Fruit fly (Drosophila melanogaster) whole organism, embryonic: ENCODE results near the gene CG8420.

Source experiments
- Abd-B ChIP-seq: fragments of 200-800 bp; sonication (Bioruptor generic); optimal IDR thresholded peaks from 2 replicates; lab custom pipeline; 2018; ENCODE audit warnings: missing biosample characterization, mild to moderate bottlenecking, missing genetic modification characterization, moderate library complexity
- Ada2b ChIP-seq: fragments of 200-800 bp; sonication (Bioruptor generic); IDR thresholded peaks from 2 replicates; pipeline ENCODE4 v1.3.6; 2022; ENCODE audit warnings: missing biosample characterization, missing genetic modification characterization
- Atf3 ChIP-seq: fragments of 200-800 bp; sonication (Bioruptor generic); optimal IDR thresholded peaks from 3 replicates; lab custom pipeline; 2016; ENCODE audit warnings: missing biosample characterization, missing genetic modification characterization
- Atf6 ChIP-seq: fragments of 200-800 bp; sonication (Bioruptor generic); IDR thresholded peaks from 2 replicates; pipeline ENCODE4 v1.3.6; 2022; ENCODE audit warnings: missing biosample characterization, missing genetic modification characterization
- Awh ChIP-seq: fragments of 200-800 bp; sonication (Bioruptor generic); IDR thresholded peaks from 2 replicates; pipeline ENCODE4, ENCODE4 v1.3.6; 2022; ENCODE audit warnings: missing biosample characterization, missing genetic modification characterization
- Bteb2 ChIP-seq: fragments of 200-800 bp; sonication (Bioruptor generic); optimal IDR thresholded peaks from 2 replicates; lab custom pipeline; 2016; ENCODE audit warnings: missing biosample characterization, missing genetic modification characterization
- CG11085 ChIP-seq: fragments of 200-800 bp; sonication (Bioruptor generic); IDR thresholded peaks from 2 replicates; pipeline ENCODE4 v1.3.6; 2022; ENCODE audit warnings: missing biosample characterization, missing genetic modification characterization
- CG15011 ChIP-seq: fragments of 200-800 bp; sonication (Bioruptor generic); optimal IDR thresholded peaks from 3 replicates; lab custom pipeline; 2018; ENCODE audit warnings: missing biosample characterization, mild to moderate bottlenecking, missing genetic modification characterization
- CG1647 ChIP-seq: fragments of 200-800 bp; sonication (Bioruptor generic); optimal IDR thresholded peaks from 3 replicates; lab custom pipeline; 2016; ENCODE audit warnings: missing biosample characterization, missing genetic modification characterization
- CG17359 ChIP-seq: fragments of 200-800 bp; sonication (Bioruptor generic); optimal IDR thresholded peaks from 3 replicates; lab custom pipeline; 2018; ENCODE audit warnings: missing biosample characterization, mild to moderate bottlenecking, missing genetic modification characterization, moderate library complexity
- CG17802 ChIP-seq: fragments of 200-800 bp; sonication (Bioruptor generic); optimal IDR thresholded peaks from 2 replicates; lab custom pipeline; 2018; ENCODE audit warnings: missing biosample characterization, mild to moderate bottlenecking, missing genetic modification characterization, moderate library complexity
- CG18599 ChIP-seq: fragments of 200-800 bp; sonication (Bioruptor generic); optimal IDR thresholded peaks from 3 replicates; lab custom pipeline; 2017; ENCODE audit warnings: missing biosample characterization, missing genetic modification characterization, mild to moderate bottlenecking, moderate library complexity, missing genetic modification reagents
- CG2875 ChIP-seq: fragments of 200-800 bp; sonication (Bioruptor generic); optimal IDR thresholded peaks from 2 replicates; lab custom pipeline; 2017; ENCODE audit warnings: missing biosample characterization, mild to moderate bottlenecking, missing genetic modification characterization, missing genetic modification reagents
- CG3995 ChIP-seq: fragments of 200-800 bp; sonication (Bioruptor generic); optimal IDR thresholded peaks from 3 replicates; lab custom pipeline; 2016; ENCODE audit warnings: missing biosample characterization, missing genetic modification characterization
- CG6272 ChIP-seq: fragments of 200-800 bp; sonication (Bioruptor generic); IDR thresholded peaks from 2 replicates; pipeline ENCODE4 v1.3.6; 2022; ENCODE audit warnings: missing biosample characterization, missing genetic modification characterization
- CG7839 ChIP-seq: fragments of 200-800 bp; sonication (Bioruptor generic); optimal IDR thresholded peaks from 3 replicates; lab custom pipeline; 2018; ENCODE audit warnings: missing biosample characterization, mild to moderate bottlenecking, missing genetic modification characterization, moderate library complexity
- CG9932 ChIP-seq: fragments of 200-800 bp; sonication (Bioruptor generic); IDR thresholded peaks from 2 replicates; pipeline ENCODE4 v1.3.6; 2022; ENCODE audit warnings: missing biosample characterization, missing genetic modification characterization
- CoRest ChIP-seq: fragments of 200-800 bp; sonication (Bioruptor generic); optimal IDR thresholded peaks from 3 replicates; lab custom pipeline; 2018; ENCODE audit warnings: missing biosample characterization, mild to moderate bottlenecking, missing genetic modification characterization, moderate library complexity
- Dp ChIP-seq: fragments of 200-800 bp; sonication (Bioruptor generic); optimal IDR thresholded peaks from 2 replicates; lab custom pipeline; 2018; ENCODE audit warnings: missing biosample characterization, mild to moderate bottlenecking, missing genetic modification characterization, moderate library complexity
- E2f1 ChIP-seq: fragments of 200-800 bp; sonication (Bioruptor generic); IDR thresholded peaks from 2 replicates; pipeline ENCODE4 v1.3.6; 2022; ENCODE audit warnings: missing biosample characterization, missing genetic modification characterization
- Ets65A ChIP-seq: fragments of 200-800 bp; sonication (Bioruptor generic); peaks from one replicate; lab custom pipeline; 2016; ENCODE audit warnings: missing biosample characterization, missing genetic modification characterization
- Fer1 ChIP-seq: fragments of 200-800 bp; sonication (Bioruptor generic); optimal IDR thresholded peaks from 2 replicates; lab custom pipeline; 2017; ENCODE audit warnings: missing biosample characterization, mild to moderate bottlenecking, missing genetic modification characterization
- Gsc ChIP-seq: fragments of 200-800 bp; sonication (Bioruptor generic); IDR thresholded peaks from 2 replicates; pipeline ENCODE4 v1.3.6; 2022; ENCODE audit warnings: missing biosample characterization, missing genetic modification characterization
- HmgZ ChIP-seq: fragments of 200-800 bp; sonication (Bioruptor generic); optimal IDR thresholded peaks from 2 replicates; lab custom pipeline; 2018; ENCODE audit warnings: missing biosample characterization, mild to moderate bottlenecking, missing genetic modification characterization
- Hr51 ChIP-seq, 2 experiments: fragments of 200-800 bp; sonication (Bioruptor generic); optimal IDR thresholded peaks; 2 replicates in 1 of 2; 3 replicates in 1 of 2; lab custom pipeline; 2016 to 2018; ENCODE audit warnings: missing biosample characterization in 2 of 2, missing genetic modification characterization in 2 of 2, mild to moderate bottlenecking in 1 of 2, moderate library complexity in 1 of 2
- Hr78 ChIP-seq, 2 experiments: fragments of 200-800 bp in 1 of 2; fragments of >200 bp in 1 of 2; sonication (Bioruptor generic) in 1 of 2; optimal IDR thresholded peaks; 2 replicates each; lab custom pipeline; 2017 to 2019; ENCODE audit warnings: missing biosample characterization in 2 of 2, missing genetic modification characterization in 2 of 2, mild to moderate bottlenecking in 1 of 2, moderate library complexity in 1 of 2
- Nf-YC ChIP-seq: fragments of 200-800 bp; optimal IDR thresholded peaks from 3 replicates; lab custom pipeline; 2019; ENCODE audit warnings: missing biosample characterization, mild to moderate bottlenecking, missing genetic modification characterization, moderate library complexity
- PHDP ChIP-seq: fragments of 200-800 bp; sonication (Bioruptor generic); optimal IDR thresholded peaks from 3 replicates; lab custom pipeline; 2018; ENCODE audit warnings: missing biosample characterization, mild to moderate bottlenecking, missing genetic modification characterization, moderate library complexity
- Rfx ChIP-seq: fragments of 200-800 bp; sonication (Bioruptor generic); IDR thresholded peaks from 2 replicates; pipeline ENCODE4 v1.3.6; 2022; ENCODE audit warnings: missing biosample characterization, missing genetic modification characterization
- Side ChIP-seq: fragments of 200-800 bp; sonication (Bioruptor generic); optimal IDR thresholded peaks from 2 replicates; lab custom pipeline; 2016; ENCODE audit warnings: missing biosample characterization, missing genetic modification characterization
- Usf ChIP-seq: fragments of 200-800 bp; sonication (Bioruptor generic); optimal IDR thresholded peaks from 2 replicates; lab custom pipeline; 2017; ENCODE audit warnings: missing genotype, missing biosample characterization, missing genetic modification characterization
- abd-A ChIP-seq: fragments of 200-800 bp; sonication (Bioruptor generic); optimal IDR thresholded peaks from 3 replicates; lab custom pipeline; 2019; ENCODE audit warnings: missing biosample characterization, mild to moderate bottlenecking, missing genetic modification characterization, moderate library complexity
- ac ChIP-seq: fragments of 200-800 bp; sonication (Bioruptor generic); optimal IDR thresholded peaks from 3 replicates; lab custom pipeline; 2017; ENCODE audit warnings: missing biosample characterization, mild to moderate bottlenecking, missing genetic modification characterization
- bab2 ChIP-seq: fragments of 200-800 bp; sonication (Bioruptor generic); optimal IDR thresholded peaks from 2 replicates; lab custom pipeline; 2016; ENCODE audit warnings: missing biosample characterization, missing genetic modification characterization
- bigmax ChIP-seq: fragments of 200-800 bp; sonication (Bioruptor generic); optimal IDR thresholded peaks from 2 replicates; lab custom pipeline; 2018; ENCODE audit warnings: missing biosample characterization, mild to moderate bottlenecking, missing genetic modification characterization
- bsh ChIP-seq, 2 experiments: fragments of 200-800 bp; sonication (Bioruptor generic); optimal IDR thresholded peaks; 2 replicates each; lab custom pipeline; 2017 to 2018; ENCODE audit warnings: mild to moderate bottlenecking in 2 of 2, missing biosample characterization in 2 of 2, missing genetic modification characterization in 2 of 2, moderate library complexity in 1 of 2
- chif ChIP-seq, 2 experiments: fragments of 200-800 bp; sonication (Bioruptor generic); optimal IDR thresholded peaks; 3 replicates each; lab custom pipeline; 2016; ENCODE audit warnings: missing biosample characterization in 2 of 2, missing genetic modification characterization in 2 of 2
- corto ChIP-seq: fragments of 200-800 bp; sonication (Bioruptor generic); optimal IDR thresholded peaks from 2 replicates; lab custom pipeline; 2016; ENCODE audit warnings: missing biosample characterization, mild to moderate bottlenecking, missing genetic modification characterization, moderate library complexity
- ftz-f1 ChIP-seq: fragments of 200-800 bp; sonication (Bioruptor generic); optimal IDR thresholded peaks from 2 replicates; lab custom pipeline; 2016; ENCODE audit warnings: missing biosample characterization, missing genetic modification characterization
- gcm2 ChIP-seq: fragments of 200-800 bp; sonication (Bioruptor generic); optimal IDR thresholded peaks from 2 replicates; lab custom pipeline; 2016; ENCODE audit warnings: missing biosample characterization, missing genetic modification characterization
- gro ChIP-seq: fragments of 200-800 bp; sonication (Bioruptor generic); optimal IDR thresholded peaks from 2 replicates; lab custom pipeline; 2016; ENCODE audit warnings: missing biosample characterization, missing genetic modification characterization
- ham ChIP-seq: fragments of 200-800 bp; sonication (Bioruptor generic); IDR thresholded peaks from 2 replicates; pipeline ENCODE4 v1.3.6; 2022; ENCODE audit warnings: missing biosample characterization, missing genetic modification characterization
- ind ChIP-seq: fragments of 200-800 bp; sonication (Bioruptor generic); optimal IDR thresholded peaks from 3 replicates; lab custom pipeline; 2016; ENCODE audit warnings: missing biosample characterization, missing genetic modification characterization
- lmd ChIP-seq: fragments of 200-800 bp; sonication (Bioruptor generic); IDR thresholded peaks from 2 replicates; pipeline ENCODE4 v1.3.6; 2022; ENCODE audit warnings: missing biosample characterization, missing genetic modification characterization
- mam ChIP-seq: fragments of 200-800 bp; sonication (Bioruptor generic); optimal IDR thresholded peaks from 3 replicates; lab custom pipeline; 2016; ENCODE audit warnings: missing biosample characterization, missing genetic modification characterization
- salm ChIP-seq: fragments of 200-800 bp; sonication (Bioruptor generic); optimal IDR thresholded peaks from 2 replicates; lab custom pipeline; 2018; ENCODE audit warnings: missing biosample characterization, mild to moderate bottlenecking, missing genetic modification characterization
- twi ChIP-seq: fragments of 200-800 bp; optimal IDR thresholded peaks from 2 replicates; lab custom pipeline; 2019; ENCODE audit warnings: missing biosample characterization, mild to moderate bottlenecking, missing genetic modification characterization, moderate library complexity
- zen ChIP-seq: fragments of 200-800 bp; sonication (Bioruptor generic); optimal IDR thresholded peaks from 3 replicates; lab custom pipeline; 2018; ENCODE audit warnings: missing biosample characterization, mild to moderate bottlenecking, missing genetic modification characterization, moderate library complexity
- zf30C ChIP-seq: fragments of 200-800 bp; sonication (Bioruptor generic); optimal IDR thresholded peaks from 3 replicates; lab custom pipeline; 2018; ENCODE audit warnings: missing biosample characterization, mild to moderate bottlenecking, missing genetic modification characterization

The CG8420 gene

DNA sequence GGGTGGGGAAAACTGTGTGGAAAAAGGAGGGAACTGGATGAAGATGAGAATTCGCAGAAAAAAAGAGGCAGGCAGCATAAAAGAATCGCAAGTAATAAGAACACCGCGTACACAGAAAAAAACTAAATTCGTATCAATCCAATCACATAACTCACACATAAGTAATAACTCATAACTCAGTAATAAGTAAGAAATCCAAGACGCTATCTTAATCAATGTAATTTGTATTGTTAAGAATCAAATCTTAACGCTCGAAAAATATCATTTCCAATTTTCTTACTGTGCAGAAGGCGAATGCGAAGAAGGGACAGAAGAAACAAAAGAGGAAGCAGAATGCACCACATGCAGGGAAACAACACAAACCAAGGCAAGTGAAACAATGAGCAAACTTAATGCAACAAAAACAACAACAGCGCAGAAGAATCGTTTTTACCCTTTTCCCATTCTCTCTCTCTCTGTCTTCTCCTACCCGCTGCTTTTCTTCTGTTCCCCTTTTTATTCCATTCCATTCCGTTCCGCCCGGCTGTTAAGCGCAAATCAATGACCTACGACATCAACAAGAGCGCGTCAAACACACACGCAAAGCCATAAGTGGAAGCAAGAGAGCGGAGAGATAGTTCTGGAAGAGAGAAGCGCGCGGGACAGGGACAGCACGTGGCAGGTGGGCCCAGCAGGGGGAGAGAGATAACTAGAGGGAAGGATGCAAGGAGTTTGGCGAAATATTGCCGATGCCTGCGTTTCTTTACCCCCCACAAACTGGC, 17.2 kb upstream of the CG8420 start (continued):
- no peak for TF ChIP-seq CG3995
- TF ChIP-seq ham: no peak
- TF ChIP-seq bigmax (GFP tag; lab: Kevin White, UChicago): no peak
- TF ChIP-seq CG2875: peak; percentile 62
- TF ChIP-seq CoRest (tag; lab: Kevin White, UChicago): peak; percentile 80
- TF ChIP-seq ac (GFP tag; lab: Kevin White, UChicago): no peak
- peak; percentile 86 to 90 for TF ChIP-seq chif (GFP tag; optimal IDR thresholded peaks at IDR 0.05; lab: Kevin White, UChicago)
- TF ChIP-seq CG17359: peak; percentile 75
- TF ChIP-seq Atf6: no peak
- TF ChIP-seq gcm2 (GFP tag; lab: Kevin White, UChicago): no peak
- TF ChIP-seq Hr51 (GFP tag; optimal IDR thresholded peaks at IDR 0.05; lab: Kevin White, UChicago): peak; percentile 27 to 65
- peak; percentile 25; the same call in 1 of the 2 replicates for TF ChIP-seq CG6272 (GFP tag; lab: Robert Waterston, UW)
- peak; percentile 35 for TF ChIP-seq twi
- peak in 1 of 2 experiments; percentile 91 for TF ChIP-seq Hr78 (GFP tag; optimal IDR thresholded peaks at IDR 0.05; lab: Kevin White, UChicago)
- peak; percentile 64 for TF ChIP-seq Rfx (GFP tag; lab: Robert Waterston, UW)
- peak; percentile 97 for TF ChIP-seq corto (GFP tag; lab: Kevin White, UChicago)
- TF ChIP-seq Fer1: peak; percentile 42
- TF ChIP-seq Usf (GFP tag; lab: Kevin White, UChicago): peak; percentile 25
- TF ChIP-seq ind (GFP tag; lab: Kevin White, UChicago): peak; percentile 74
- peak; percentile 10 for TF ChIP-seq abd-A (tag; lab: Kevin White, UChicago)
- peak; percentile 89 to 99 for TF ChIP-seq bsh (GFP tag; optimal IDR thresholded peaks at IDR 0.05; lab: Kevin White, UChicago)
- TF ChIP-seq Atf3: peak; percentile 70
- TF ChIP-seq CG15011: peak; percentile 64
- TF ChIP-seq Gsc: peak; percentile 52
- TF ChIP-seq lmd (GFP tag; lab: Robert Waterston, UW): peak; percentile 74
- TF ChIP-seq Bteb2 (GFP tag; lab: Kevin White, UChicago): peak; percentile 62
- peak; percentile 88 for TF ChIP-seq Side (GFP tag; lab: Kevin White, UChicago)
- TF ChIP-seq PHDP: peak; percentile 77
- TF ChIP-seq gro (GFP tag; lab: Kevin White, UChicago): peak; percentile 36
- peak; percentile 67 for TF ChIP-seq zen (tag; lab: Kevin White, UChicago)
- TF ChIP-seq Ets65A: peak; percentile 97
- TF ChIP-seq CG7839 (tag; lab: Kevin White, UChicago): peak; percentile 78
- peak; percentile 67 for TF ChIP-seq Abd-B
- peak; percentile 69; the same call in 1 of the 2 replicates for TF ChIP-seq E2f1 (GFP tag; lab: Robert Waterston, UW)
- peak; percentile 70 for TF ChIP-seq mam (GFP tag; lab: Kevin White, UChicago)
- no peak for TF ChIP-seq salm (tag; lab: Kevin White, UChicago)
- peak; percentile 60; the same call in 1 of the 2 replicates for TF ChIP-seq Awh (GFP tag; lab: Robert Waterston, UW)
- TF ChIP-seq CG1647 (GFP tag; lab: Kevin White, UChicago): peak; percentile 60
- TF ChIP-seq Ada2b: peak; percentile 65; the same call in 1 of the 2 replicates
- TF ChIP-seq CG9932 (GFP tag; lab: Robert Waterston, UW): no peak; the same call in 1 of the 2 replicates
- peak; percentile 83 for TF ChIP-seq CG18599 (GFP tag; lab: Kevin White, UChicago)
- peak; percentile 67 for TF ChIP-seq zf30C (GFP tag; lab: Kevin White, UChicago)
- TF ChIP-seq CG11085 (GFP tag; lab: Robert Waterston, UW): no peak
- TF ChIP-seq bab2 (GFP tag; lab: Kevin White, UChicago): peak; percentile 72
- peak; percentile 40 for TF ChIP-seq CG17802
- no peak for TF ChIP-seq ftz-f1 (GFP tag; lab: Kevin White, UChicago)
- peak; percentile 43 for TF ChIP-seq HmgZ (tag; lab: Kevin White, UChicago)
- no peak for TF ChIP-seq Nf-YC (tag; lab: Kevin White, UChicago)
- TF ChIP-seq Dp (GFP tag; lab: Kevin White, UChicago): no peak
